Worm (Caenorhabditis elegans) whole organism, mixed stage, embryonic: ENCODE results near the gene ifbp-1.

ENCODE experiments used
- M03D4.4 ChIP-seq: sonication (generic microtip); optimal IDR thresholded peaks from 2 replicates; lab custom pipeline; 2017; ENCODE audit warnings: mild to moderate bottlenecking, missing genetic modification characterization, missing compliant biosample characterization
- bed-3 ChIP-seq: fragments of 200-800 bp; sonication (Bioruptor generic); optimal IDR thresholded peaks from 3 replicates; lab custom pipeline; 2018; ENCODE audit warnings: mild to moderate bottlenecking, missing genetic modification characterization, moderate library complexity, missing compliant biosample characterization
- blmp-1 ChIP-seq: fragments of 150-350 bp; optimal IDR thresholded peaks from 2 replicates; lab custom pipeline; 2014; ENCODE audit warnings: missing biosample characterization, missing genetic modification characterization
- ceh-39 ChIP-seq: fragments of 150-350 bp; optimal IDR thresholded peaks from 2 replicates; lab custom pipeline; 2014; ENCODE audit warnings: missing biosample characterization, missing genetic modification characterization
- ceh-43 ChIP-seq: fragments of 200-800 bp; sonication (Bioruptor generic); optimal IDR thresholded peaks from 2 replicates; lab custom pipeline; 2018; ENCODE audit warnings: mild to moderate bottlenecking, missing genetic modification characterization, moderate library complexity, missing compliant biosample characterization
- ceh-83 ChIP-seq: fragments of 200-800 bp; sonication (Bioruptor generic); optimal IDR thresholded peaks from 2 replicates; lab custom pipeline; 2018; ENCODE audit warnings: mild to moderate bottlenecking, missing genetic modification characterization, missing compliant biosample characterization
- ces-1 ChIP-seq: fragments of 150-350 bp; optimal IDR thresholded peaks from 2 replicates; lab custom pipeline; 2014; ENCODE audit warnings: missing biosample characterization, missing genetic modification reagents, missing genetic modification characterization
- cnd-1 ChIP-seq: fragments of 200-800 bp; sonication (Bioruptor generic); optimal IDR thresholded peaks from 2 replicates; lab custom pipeline; 2018; ENCODE audit warnings: mild to moderate bottlenecking, missing genetic modification characterization, missing compliant biosample characterization
- drap-1 ChIP-seq: fragments of 200-800 bp; sonication (Bioruptor generic); optimal IDR thresholded peaks from 3 replicates; lab custom pipeline; 2018; ENCODE audit warnings: mild to moderate bottlenecking, missing genetic modification characterization, missing compliant biosample characterization
- elt-1 ChIP-seq: sonication (generic microtip); optimal IDR thresholded peaks from 2 replicates; lab custom pipeline; 2017; ENCODE audit warnings: missing genetic modification characterization, mild to moderate bottlenecking, missing compliant biosample characterization, antibody characterized with exemption, moderate library complexity, borderline replicate concordance; ENCODE audit not compliant: insufficient read depth
- elt-3 ChIP-seq: fragments of 150-350 bp; optimal IDR thresholded peaks from 2 replicates; lab custom pipeline; 2014; ENCODE audit warnings: missing biosample characterization, missing genetic modification characterization
- flh-1 ChIP-seq: fragments of 200-800 bp; sonication (Bioruptor generic); optimal IDR thresholded peaks from 2 replicates; lab custom pipeline; 2018; ENCODE audit warnings: mild to moderate bottlenecking, missing genetic modification characterization, moderate library complexity, missing compliant biosample characterization
- hlh-1 ChIP-seq: fragments of 150-350 bp; optimal IDR thresholded peaks from 2 replicates; lab custom pipeline; 2014; ENCODE audit warnings: missing biosample characterization, missing genetic modification reagents, missing genetic modification characterization
- lin-13 ChIP-seq: fragments of 150-350 bp; optimal IDR thresholded peaks from 2 replicates; lab custom pipeline; 2014; ENCODE audit warnings: missing biosample characterization, missing genetic modification characterization
- lin-32 ChIP-seq: fragments of 200-800 bp; sonication (Bioruptor generic); optimal IDR thresholded peaks from 2 replicates; lab custom pipeline; 2018; ENCODE audit warnings: mild to moderate bottlenecking, missing genetic modification characterization, missing compliant biosample characterization
- lsy-2 ChIP-seq: fragments of 150-350 bp; optimal IDR thresholded peaks from 2 replicates; lab custom pipeline; 2014; ENCODE audit warnings: missing biosample characterization, missing genetic modification characterization
- mab-5 ChIP-seq: fragments of 150-350 bp; optimal IDR thresholded peaks from 2 replicates; lab custom pipeline; 2014; ENCODE audit warnings: missing biosample characterization, missing genetic modification characterization
- mep-1 ChIP-seq: fragments of 150-350 bp; optimal IDR thresholded peaks from 2 replicates; lab custom pipeline; 2017; ENCODE audit warnings: missing biosample characterization, missing genetic modification reagents, missing genetic modification characterization, inconsistent platforms
- mls-2 ChIP-seq: sonication (generic microtip); optimal IDR thresholded peaks from 2 replicates; lab custom pipeline; 2016; ENCODE audit warnings: mild to moderate bottlenecking, missing genetic modification characterization, moderate library complexity, missing compliant biosample characterization
- nhr-12 ChIP-seq: fragments of 150-350 bp; optimal IDR thresholded peaks from 2 replicates; lab custom pipeline; 2014; ENCODE audit warnings: missing biosample characterization, missing genetic modification characterization
- nhr-237 ChIP-seq: fragments of 150-350 bp; optimal IDR thresholded peaks from 2 replicates; lab custom pipeline; 2014; ENCODE audit warnings: missing biosample characterization, missing genetic modification characterization
- nhr-76 ChIP-seq: sonication (generic microtip); optimal IDR thresholded peaks from 2 replicates; lab custom pipeline; 2017; ENCODE audit warnings: missing biosample characterization, missing genetic modification characterization
- pha-4 ChIP-seq: fragments of 150-350 bp; optimal IDR thresholded peaks from 2 replicates; lab custom pipeline; 2018; ENCODE audit warnings: missing biosample characterization, missing genetic modification reagents, missing genetic modification characterization
- sem-2 ChIP-seq: fragments of 200-800 bp; sonication (Bioruptor generic); optimal IDR thresholded peaks from 2 replicates; lab custom pipeline; 2018; ENCODE audit warnings: mild to moderate bottlenecking, missing genetic modification characterization, missing compliant biosample characterization
- snpc-4 ChIP-seq: fragments of 150-350 bp; optimal IDR thresholded peaks from 2 replicates; lab custom pipeline; 2014; ENCODE audit warnings: missing biosample characterization, missing genetic modification characterization
- tbx-8 ChIP-seq: fragments of 200-800 bp; sonication (Bioruptor generic); optimal IDR thresholded peaks from 2 replicates; lab custom pipeline; 2018; ENCODE audit warnings: mild to moderate bottlenecking, missing genetic modification characterization, moderate library complexity, missing compliant biosample characterization
- unc-120 ChIP-seq: sonication (generic microtip); optimal IDR thresholded peaks from 2 replicates; lab custom pipeline; 2017; ENCODE audit warnings: missing genetic modification characterization, missing compliant biosample characterization; ENCODE audit not compliant: poor library complexity, severe bottlenecking
- unc-39 ChIP-seq: fragments of 150-350 bp; optimal IDR thresholded peaks from 2 replicates; lab custom pipeline; 2014; ENCODE audit warnings: missing biosample characterization, missing genetic modification characterization
- zip-8 ChIP-seq: fragments of 150-350 bp; optimal IDR thresholded peaks from 2 replicates; lab custom pipeline; 2014; ENCODE audit warnings: missing biosample characterization, missing genetic modification characterization
- ztf-11 ChIP-seq: fragments of 150-350 bp; optimal IDR thresholded peaks from 2 replicates; lab custom pipeline; 2014; ENCODE audit warnings: missing biosample characterization, missing genetic modification characterization

ifbp-1 gene

ce11 chrV:13389454-13389853 is 9.4 kb upstream of the ifbp-1 start:
- peak; percentile 78 for TF ChIP-seq elt-1 (tag; lab: Kevin White, UChicago)
- no peak for TF ChIP-seq lin-13 (tag; lab: Kevin White, UChicago)

ce11 chrV:13388961-13389360 is 8.9 kb upstream of the ifbp-1 start:
- TF ChIP-seq unc-39 (tag; lab: Kevin White, UChicago) (no peak), zip-8 (tag; lab: Kevin White, UChicago) (no peak), M03D4.4 (tag; lab: Kevin White, UChicago) (no peak), ceh-39 (no peak), cnd-1 (tag; lab: Kevin White, UChicago) (no peak), hlh-1 (tag; lab: Kevin White, UChicago) (no peak), blmp-1 (tag; lab: Kevin White, UChicago) (no peak), unc-120 (no peak), ces-1 (no peak), nhr-237 (tag; lab: Kevin White, UChicago) (no peak), mab-5 (no peak), nhr-76 (tag; lab: Kevin White, UChicago) (no peak)

- TF ChIP-seq elt-3 (tag; lab: Kevin White, UChicago), result no peak
- no peak for TF ChIP-seq blmp-1 (tag; lab: Kevin White, UChicago)
- no peak for TF ChIP-seq unc-120
- no peak for TF ChIP-seq nhr-237 (tag; lab: Kevin White, UChicago)
- TF ChIP-seq drap-1 (GFP tag; lab: Kevin White, UChicago), result no peak
- TF ChIP-seq cnd-1 (tag; lab: Kevin White, UChicago), result no peak
- no peak for TF ChIP-seq nhr-76 (tag; lab: Kevin White, UChicago)
- TF ChIP-seq pha-4 (tag; lab: Kevin White, UChicago), result no peak
- no peak for TF ChIP-seq sem-2
- no peak for TF ChIP-seq M03D4.4 (tag; lab: Kevin White, UChicago)
- TF ChIP-seq mab-5, result no peak
- no peak for TF ChIP-seq mep-1 (tag; lab: Kevin White, UChicago)
- no peak for TF ChIP-seq lin-13 (tag; lab: Kevin White, UChicago)
- no peak for TF ChIP-seq lin-32
Measured at ce11 chrV:13387472-13387871, 7.4 kb upstream of the ifbp-1 start.

- TF ChIP-seq elt-1 (tag; lab: Kevin White, UChicago) (no peak), M03D4.4 (tag; lab: Kevin White, UChicago) (no peak), cnd-1 (tag; lab: Kevin White, UChicago) (no peak), ceh-83 (GFP tag; lab: Kevin White, UChicago) (no peak), elt-3 (tag; lab: Kevin White, UChicago) (no peak), nhr-12 (no peak), unc-120 (no peak), lsy-2 (tag; lab: Kevin White, UChicago) (no peak)
Measured at ce11 chrV:13385798-13386197, 5.7 kb upstream of the ifbp-1 start, which contains the start of gene gcy-34. Gene gcy-34, minus strand, starts transcription at chrV:13385898.

- TF ChIP-seq elt-3 (tag; lab: Kevin White, UChicago) (no peak), ceh-43 (no peak), nhr-237 (tag; lab: Kevin White, UChicago) (no peak), hlh-1 (tag; lab: Kevin White, UChicago) (no peak), nhr-12 (no peak), snpc-4 (tag; lab: Kevin White, UChicago) (no peak), tbx-8 (no peak), ztf-11 (tag; lab: Kevin White, UChicago) (no peak), bed-3 (GFP tag; lab: Kevin White, UChicago) (no peak), blmp-1 (tag; lab: Kevin White, UChicago) (no peak), flh-1 (GFP tag; lab: Kevin White, UChicago) (no peak), ceh-83 (GFP tag; lab: Kevin White, UChicago) (no peak), ces-1 (no peak)
Measured at ce11 chrV:13380980-13381379, 918 bp upstream of the ifbp-1 start, which contains the start of gene cpz-2. Gene cpz-2, plus strand, starts transcription at chrV:13381189.

ce11 chrV:13377130-13377529 is 2.9 kb downstream of the ifbp-1 start:
- no peak for TF ChIP-seq nhr-12
- TF ChIP-seq flh-1 (GFP tag; lab: Kevin White, UChicago), result no peak
- no peak for TF ChIP-seq mab-5
- no peak for TF ChIP-seq lsy-2 (tag; lab: Kevin White, UChicago)
- TF ChIP-seq mls-2 (tag; lab: Kevin White, UChicago), result no peak
- TF ChIP-seq elt-3 (tag; lab: Kevin White, UChicago), result no peak
- no peak for TF ChIP-seq mep-1 (tag; lab: Kevin White, UChicago)
- TF ChIP-seq blmp-1 (tag; lab: Kevin White, UChicago), result no peak
- no peak for TF ChIP-seq lin-13 (tag; lab: Kevin White, UChicago)
- TF ChIP-seq, all 35 proteins: peak for 0
